Worm (Caenorhabditis elegans) whole organism, L4 larva: ENCODE results near the gene sel-8.
A peak's percentile ranks its signal among the peaks of the same experiment; 100 is the strongest.

Experiments
- D1046.2 ChIP-seq: fragments of 200-800 bp; sonication (Bioruptor generic); IDR thresholded peaks from 2 replicates; pipeline ENCODE4 v1.3.6; 2022; ENCODE audit warnings: missing genetic modification characterization, missing compliant biosample characterization
- F37D6.2 ChIP-seq: sonication (generic microtip); optimal IDR thresholded peaks from 2 replicates; lab custom pipeline; 2016; ENCODE audit warnings: mild to moderate bottlenecking, missing genetic modification characterization, missing compliant biosample characterization
- R02D3.7 ChIP-seq: fragments of 150-350 bp; sonication (generic microtip); optimal IDR thresholded peaks from 3 replicates; lab custom pipeline; 2014; ENCODE audit warnings: missing biosample characterization, missing genetic modification characterization
- Y75B8A.6 ChIP-seq: fragments of 200-800 bp; sonication (Bioruptor generic); IDR thresholded peaks from 2 replicates; pipeline ENCODE4 v1.3.6; 2022; ENCODE audit warnings: missing genetic modification reagents, missing genetic modification characterization, missing compliant biosample characterization
- aly-2 ChIP-seq: sonication (generic microtip); optimal IDR thresholded peaks from 2 replicates; lab custom pipeline; 2018; ENCODE audit warnings: missing biosample characterization, missing genetic modification characterization
- arid-1 ChIP-seq: fragments of 200-800 bp; sonication (Bioruptor generic); conservative IDR thresholded peaks from 2 replicates; pipeline ENCODE4 v1.3.6; 2022; ENCODE audit warnings: missing genetic modification reagents, missing genetic modification characterization, missing compliant biosample characterization
- ceh-20 ChIP-seq: fragments of 200-800 bp; sonication (Bioruptor generic); IDR thresholded peaks from 2 replicates; pipeline ENCODE4 v1.3.6; 2022; ENCODE audit warnings: missing genetic modification reagents, missing genetic modification characterization, missing compliant biosample characterization
- ceh-32 ChIP-seq: sonication (generic microtip); optimal IDR thresholded peaks from 2 replicates; lab custom pipeline; 2016; ENCODE audit warnings: mild to moderate bottlenecking, missing genetic modification characterization, missing compliant biosample characterization; ENCODE audit not compliant: poor library complexity
- ces-1 ChIP-seq: fragments of 150-350 bp; sonication (generic microtip); optimal IDR thresholded peaks from 4 replicates; lab custom pipeline; 2014; ENCODE audit warnings: missing biosample characterization, missing genetic modification reagents, missing genetic modification characterization
- daf-16 ChIP-seq, 3 experiments: sonication (generic microtip); optimal IDR thresholded peaks; 2 replicates each; lab custom pipeline; 2016 to 2017; ENCODE audit warnings: missing genetic modification characterization in 3 of 3, missing genetic modification reagents in 3 of 3, mild to moderate bottlenecking in 2 of 3, missing compliant biosample characterization in 2 of 3, missing biosample characterization in 1 of 3, moderate library complexity in 1 of 3
- dmd-6 ChIP-seq: fragments of 200-800 bp; sonication (Bioruptor generic); IDR thresholded peaks from 2 replicates; pipeline ENCODE4 v1.3.6; 2022; ENCODE audit warnings: missing genetic modification reagents, missing genetic modification characterization, missing compliant biosample characterization
- dve-1 ChIP-seq: sonication (generic microtip); optimal IDR thresholded peaks from 2 replicates; lab custom pipeline; 2017; ENCODE audit warnings: antibody characterized with exemption, mild to moderate bottlenecking, missing genetic modification characterization, missing compliant biosample characterization; ENCODE audit not compliant: insufficient read depth
- egl-43 ChIP-seq: fragments of 200-800 bp; sonication (Bioruptor generic); IDR thresholded peaks from 2 replicates; pipeline ENCODE4 v1.3.6; 2022; ENCODE audit warnings: missing genetic modification reagents, missing genetic modification characterization, missing compliant biosample characterization
- gei-8 ChIP-seq: fragments of 200-800 bp; sonication (Bioruptor generic); optimal IDR thresholded peaks from 2 replicates; lab custom pipeline; 2018; ENCODE audit warnings: mild to moderate bottlenecking, missing genetic modification characterization, missing compliant biosample characterization
- hlh-11 ChIP-seq: fragments of 200-800 bp; sonication (Bioruptor generic); optimal IDR thresholded peaks from 2 replicates; lab custom pipeline; 2018; ENCODE audit warnings: mild to moderate bottlenecking, missing genetic modification characterization, missing compliant biosample characterization
- hlh-30 ChIP-seq: sonication (generic microtip); optimal IDR thresholded peaks from 2 replicates; lab custom pipeline; 2017; ENCODE audit warnings: antibody characterized with exemption, mild to moderate bottlenecking, missing genetic modification characterization, missing compliant biosample characterization; ENCODE audit not compliant: insufficient read depth
- hmg-1.1 ChIP-seq: fragments of 200-800 bp; sonication (Bioruptor generic); IDR thresholded peaks from 2 replicates; pipeline ENCODE4 v1.3.6; 2022; ENCODE audit warnings: missing genetic modification reagents, missing genetic modification characterization, missing compliant biosample characterization
- lin-1 ChIP-seq: fragments of 200-800 bp; sonication (Bioruptor generic); IDR thresholded peaks from 2 replicates; pipeline ENCODE4 v1.3.6; 2022; ENCODE audit warnings: missing genetic modification reagents, missing genetic modification characterization, missing compliant biosample characterization
- lin-15B ChIP-seq: fragments of 150-350 bp; sonication (generic microtip); optimal IDR thresholded peaks from 3 replicates; lab custom pipeline; 2014; ENCODE audit warnings: missing biosample characterization, missing genetic modification characterization
- lin-29 ChIP-seq: fragments of 200-800 bp; sonication (Bioruptor generic); IDR thresholded peaks from 2 replicates; pipeline ENCODE4 v1.3.6; 2022; ENCODE audit warnings: missing genetic modification reagents, missing genetic modification characterization, missing compliant biosample characterization
- lir-3 ChIP-seq: sonication (generic microtip); optimal IDR thresholded peaks from 2 replicates; lab custom pipeline; 2016; ENCODE audit warnings: mild to moderate bottlenecking, missing genetic modification characterization, missing compliant biosample characterization
- mdl-1 ChIP-seq, 2 experiments: fragments of 150-350 bp in 1 of 2; sonication (generic microtip) in 1 of 2; optimal IDR thresholded peaks; 2 replicates each; lab custom pipeline; 2014 to 2017; ENCODE audit warnings: missing biosample characterization in 2 of 2, missing genetic modification characterization in 2 of 2
- mep-1 ChIP-seq: fragments of 150-350 bp; sonication (generic microtip); optimal IDR thresholded peaks from 3 replicates; lab custom pipeline; 2014; ENCODE audit warnings: missing biosample characterization, missing genetic modification characterization
- mes-2 ChIP-seq: sonication (generic microtip); optimal IDR thresholded peaks from 2 replicates; lab custom pipeline; 2016; ENCODE audit warnings: missing genotype, mild to moderate bottlenecking, missing genetic modification characterization, missing compliant biosample characterization; ENCODE audit not compliant: poor library complexity, severe bottlenecking
- mxl-2 ChIP-seq: fragments of 200-800 bp; sonication (Bioruptor generic); conservative IDR thresholded peaks from 2 replicates; pipeline ENCODE4 v1.3.6; 2022; ENCODE audit warnings: missing genetic modification reagents, missing genetic modification characterization, missing compliant biosample characterization
- mxl-3 ChIP-seq: fragments of 200-800 bp; sonication (Bioruptor generic); optimal IDR thresholded peaks from 2 replicates; lab custom pipeline; 2018; ENCODE audit warnings: mild to moderate bottlenecking, missing genetic modification characterization, missing compliant biosample characterization
- nhr-11 ChIP-seq: fragments of 150-350 bp; optimal IDR thresholded peaks from 2 replicates; lab custom pipeline; 2014; ENCODE audit warnings: missing biosample characterization, missing genetic modification characterization
- nhr-237 ChIP-seq: sonication (generic microtip); optimal IDR thresholded peaks from 2 replicates; lab custom pipeline; 2017; ENCODE audit warnings: missing biosample characterization, missing genetic modification characterization
- nhr-25 ChIP-seq: sonication (generic microtip); optimal IDR thresholded peaks from 2 replicates; lab custom pipeline; 2017; ENCODE audit warnings: missing genetic modification characterization, mild to moderate bottlenecking, missing compliant biosample characterization, antibody characterized with exemption, moderate library complexity, borderline replicate concordance; ENCODE audit not compliant: insufficient read depth
- nhr-28 ChIP-seq: fragments of 150-350 bp; optimal IDR thresholded peaks from 2 replicates; lab custom pipeline; 2014; ENCODE audit warnings: missing biosample characterization, missing genetic modification characterization
- nhr-48 ChIP-seq: sonication (generic microtip); optimal IDR thresholded peaks from 2 replicates; lab custom pipeline; 2016; ENCODE audit warnings: mild to moderate bottlenecking, missing genetic modification characterization, missing compliant biosample characterization
- nhr-76 ChIP-seq: fragments of 150-350 bp; optimal IDR thresholded peaks from 2 replicates; lab custom pipeline; 2014; ENCODE audit warnings: missing biosample characterization, missing genetic modification characterization
- nhr-77 ChIP-seq: fragments of 150-350 bp; optimal IDR thresholded peaks from 2 replicates; lab custom pipeline; 2014; ENCODE audit warnings: missing biosample characterization, missing genetic modification characterization
- pha-4 ChIP-seq, 2 experiments: fragments of 150-350 bp in 1 of 2; fragments of 200-800 bp in 1 of 2; sonication (Bioruptor generic) in 1 of 2; IDR thresholded peaks in 1 of 2; optimal IDR thresholded peaks in 1 of 2; 2 replicates each; pipeline versions ENCODE4 v1.3.6 to Lab custom; 2014 to 2022; ENCODE audit warnings: missing genetic modification characterization in 2 of 2, missing genetic modification reagents in 2 of 2, missing biosample characterization in 1 of 2, missing compliant biosample characterization in 1 of 2
- php-3 ChIP-seq: fragments of 200-800 bp; sonication (Bioruptor generic); IDR thresholded peaks from 2 replicates; pipeline ENCODE4 v1.3.6; 2022; ENCODE audit warnings: missing genetic modification reagents, missing genetic modification characterization, missing compliant biosample characterization
- rbr-2 ChIP-seq: sonication (generic microtip); optimal IDR thresholded peaks from 2 replicates; lab custom pipeline; 2016; ENCODE audit warnings: missing genotype, missing genetic modification characterization, missing compliant biosample characterization
- saeg-2 ChIP-seq: fragments of 200-800 bp; sonication (Bioruptor generic); IDR thresholded peaks from 2 replicates; pipeline ENCODE4 v1.3.6; 2022; ENCODE audit warnings: missing genetic modification reagents, missing genetic modification characterization, missing compliant biosample characterization
- unc-62 ChIP-seq, 3 experiments: fragments of 150-350 bp in 1 of 3; sonication (generic microtip); optimal IDR thresholded peaks in 2 of 3; peaks in 1 of 3; 1 replicate in 1 of 3; 2 replicates in 2 of 3; lab custom pipeline; 2014 to 2017; ENCODE audit warnings: missing biosample characterization in 3 of 3, missing genetic modification characterization in 3 of 3, missing genetic modification reagents in 3 of 3, missing genotype in 1 of 3
- vab-7 ChIP-seq: fragments of 200-800 bp; sonication (Bioruptor generic); IDR thresholded peaks from 2 replicates; pipeline ENCODE4 v1.3.6; 2022; ENCODE audit warnings: missing genetic modification reagents, missing genetic modification characterization, missing compliant biosample characterization
- zip-11 ChIP-seq: fragments of 200-800 bp; sonication (Bioruptor generic); IDR thresholded peaks from 2 replicates; pipeline ENCODE4 v1.3.6; 2022; ENCODE audit warnings: missing genetic modification characterization, missing compliant biosample characterization
- ztf-11 ChIP-seq: fragments of 150-350 bp; optimal IDR thresholded peaks from 2 replicates; lab custom pipeline; 2014; ENCODE audit warnings: missing biosample characterization, missing genetic modification characterization

The sel-8 gene

DNA sequence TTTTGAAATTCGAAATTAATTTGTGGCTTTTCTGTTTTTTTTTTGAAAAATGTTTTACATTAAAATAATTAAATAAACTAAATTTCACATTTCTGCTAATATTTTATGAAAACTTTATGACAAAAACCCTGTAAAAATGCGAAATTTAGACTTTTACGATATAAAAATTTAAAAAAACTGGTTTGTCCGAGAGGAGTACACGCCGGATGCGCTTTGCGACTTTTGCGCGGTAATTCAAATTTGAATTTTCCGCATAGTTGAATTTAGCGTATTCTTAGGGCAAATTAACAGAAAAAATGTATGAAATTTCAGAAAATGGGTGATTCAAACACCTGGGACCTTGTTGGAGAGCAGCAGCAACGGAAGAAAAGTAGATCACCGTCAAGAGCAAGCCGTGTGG lies 17.1 kb upstream of the sel-8 start, which contains the start of gene unc-93 (continued):
- TF ChIP-seq Y75B8A.6 (GFP tag; lab: Robert Waterston, UW): no peak

DNA sequence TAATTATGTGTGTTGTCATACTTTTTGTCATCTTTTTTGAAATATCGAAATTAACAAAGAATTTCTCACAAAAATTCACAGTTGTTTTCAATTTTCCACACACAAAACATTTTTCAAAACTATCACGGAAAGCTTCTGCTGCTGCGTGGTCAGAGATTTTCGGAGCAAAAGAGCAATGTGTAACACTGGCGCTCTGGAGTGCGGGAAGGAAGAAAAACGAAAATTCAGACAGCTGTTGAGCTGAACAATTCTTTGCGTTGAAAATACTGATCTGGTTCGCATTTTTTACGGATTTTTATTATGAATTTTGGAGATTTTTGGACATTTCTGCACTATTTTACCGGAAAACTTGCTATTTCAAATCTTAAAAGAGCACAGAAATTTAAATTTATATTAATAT lies 16.7 kb upstream of the sel-8 start:
- TF ChIP-seq rbr-2 (tag; lab: Kevin White, UChicago) (no peak), nhr-25 (tag; lab: Kevin White, UChicago) (no peak), R02D3.7 (tag; lab: Kevin White, UChicago) (no peak), ceh-20 (GFP tag; lab: Robert Waterston, UW) (no peak), F37D6.2 (no peak), ces-1 (GFP tag; lab: Kevin White, UChicago) (no peak), lin-1 (GFP tag; lab: Robert Waterston, UW) (no peak), daf-16 (GFP tag; optimal IDR thresholded peaks at IDR 0.05; lab: Kevin White, UChicago) (no peak), daf-16 (tag; optimal IDR thresholded peaks at IDR 0.05; lab: Kevin White, UChicago) (no peak), gei-8 (GFP tag; lab: Kevin White, UChicago) (no peak), nhr-76 (tag; lab: Kevin White, UChicago) (no peak), saeg-2 (GFP tag; lab: Robert Waterston, UW) (no peak), hlh-30 (no peak), lir-3 (tag; lab: Kevin White, UChicago) (no peak), php-3 (no peak), vab-7 (GFP tag; lab: Robert Waterston, UW) (no peak)

DNA sequence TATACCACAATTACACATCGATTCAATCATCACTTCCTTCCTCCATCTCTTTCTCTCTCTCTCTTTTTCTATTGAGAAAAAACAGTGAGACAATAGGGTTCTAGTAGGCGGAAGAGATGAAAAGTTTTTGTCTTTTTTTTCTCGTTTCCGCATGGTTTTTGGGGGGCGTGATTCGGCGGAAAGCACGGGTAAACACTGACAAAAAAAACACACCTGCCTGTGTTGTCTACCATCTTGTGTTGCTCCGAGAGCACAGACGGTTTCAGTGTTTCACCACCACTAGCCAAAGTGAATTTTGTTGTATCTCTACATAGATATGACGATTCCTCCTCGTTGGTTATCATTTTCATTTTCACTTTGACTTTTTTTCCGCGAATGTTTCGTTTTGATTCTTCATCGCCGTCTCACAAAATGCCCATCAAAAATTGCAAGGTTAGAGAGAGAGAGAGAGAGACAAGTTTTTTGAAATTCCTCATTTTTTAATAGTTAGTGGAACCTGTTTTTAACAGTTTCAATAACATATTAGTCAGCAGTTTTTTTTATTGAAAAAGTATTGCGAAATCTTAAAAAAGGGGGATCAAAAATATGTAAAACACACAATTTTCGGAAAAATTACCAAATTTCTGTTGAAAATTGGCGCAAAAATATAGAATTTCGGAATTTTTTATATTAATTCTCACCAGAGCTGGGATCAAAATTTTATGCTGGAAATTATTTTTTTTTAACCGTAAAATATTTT lies 10.5 kb upstream of the sel-8 start:
- TF ChIP-seq pha-4 (GFP tag; IDR thresholded peaks at IDR 0.05; lab: Robert Waterston, UW) (no peak), pha-4 (tag; optimal IDR thresholded peaks at IDR 0.05; lab: Kevin White, UChicago) (peak; percentile 49), mxl-2 (GFP tag; lab: Robert Waterston, UW) (no peak), D1046.2 (no peak), mxl-3 (no peak), nhr-237 (no peak), ceh-32 (no peak), aly-2 (tag; lab: Kevin White, UChicago) (no peak), nhr-48 (no peak), hlh-30 (peak; percentile 76), R02D3.7 (tag; lab: Kevin White, UChicago) (no peak), ztf-11 (no peak), nhr-28 (tag; lab: Kevin White, UChicago) (peak; percentile 50), daf-16 (GFP tag; optimal IDR thresholded peaks at IDR 0.05; lab: Kevin White, UChicago) (no peak), daf-16 (tag; optimal IDR thresholded peaks at IDR 0.05; lab: Kevin White, UChicago) (peak; percentile 41), nhr-11 (tag; lab: Kevin White, UChicago) (no peak), unc-62 (GFP tag; optimal IDR thresholded peaks at IDR 0.05 in 1 of 2; lab: Kevin White, UChicago) (peak in 1 of 2 experiments; percentile 88), unc-62 (tag; optimal IDR thresholded peaks at IDR 0.05; lab: Kevin White, UChicago) (no peak), hlh-11 (peak; percentile 49), egl-43 (GFP tag; lab: Robert Waterston, UW) (no peak), lin-29 (GFP tag; lab: Robert Waterston, UW) (no peak), dmd-6 (peak; percentile 54; the same call in 1 of the 2 replicates), zip-11 (no peak), mes-2 (no peak), mep-1 (peak; percentile 10), nhr-77 (tag; lab: Kevin White, UChicago) (no peak), arid-1 (GFP tag; lab: Robert Waterston, UW) (no peak), mdl-1 (tag; optimal IDR thresholded peaks at IDR 0.05; lab: Kevin White, UChicago) (peak in 1 of 2 experiments; percentile 57), php-3 (no peak), lin-15B (tag; lab: Kevin White, UChicago) (no peak), dve-1 (tag; lab: Kevin White, UChicago) (peak; percentile 14), saeg-2 (GFP tag; lab: Robert Waterston, UW) (no peak), hmg-1.1 (0 out of 2 replicates have a peak, but pooled peaks have one; percentile 26)
- TF ChIP-seq, all 104 proteins: peak for 11
